Worm (Caenorhabditis elegans): Measurements from ENCODE around the gene irg-4.

DNA sequence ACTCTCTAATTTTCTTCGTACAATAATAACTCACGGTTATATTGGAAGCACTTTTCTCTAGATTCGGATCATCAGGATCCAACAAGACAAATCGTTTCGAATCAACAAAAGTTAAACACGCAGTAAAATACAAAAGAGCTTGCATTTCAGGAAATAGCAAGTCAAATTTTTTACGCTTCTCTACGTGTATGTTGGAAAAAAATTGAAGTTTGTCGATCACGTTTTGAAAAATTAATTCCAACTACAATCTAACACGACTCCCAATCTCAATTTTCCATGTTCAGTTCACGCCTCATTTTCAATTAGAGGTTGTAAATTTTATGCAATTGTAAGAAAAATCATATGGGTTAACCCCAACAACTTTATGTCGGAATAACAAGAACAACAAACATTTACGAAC, 45.7 kb upstream of the irg-4 start, which contains the start of gene spe-45:
- TF ChIP-seq odd-2 (tag; optimal IDR thresholded peaks at IDR 0.05) (no peak), sox-4 (tag; optimal IDR thresholded peaks at IDR 0.05) (no peak)

Data from whole organism, late embryonic.